Worm (Caenorhabditis elegans) whole organism, late embryonic: Measurements from ENCODE around the gene str-227.

Experiments used
- C08G9.2 ChIP-seq: sonication (generic microtip); optimal IDR thresholded peaks from 2 replicates; lab custom pipeline; 2016; ENCODE audit warnings: mild to moderate bottlenecking, missing genetic modification characterization, moderate library complexity, missing compliant biosample characterization
- K09A11.1 ChIP-seq: sonication (generic microtip); optimal IDR thresholded peaks from 2 replicates; lab custom pipeline; 2017; ENCODE audit warnings: antibody characterized with exemption, mild to moderate bottlenecking, missing genetic modification characterization, missing compliant biosample characterization; ENCODE audit not compliant: insufficient read depth
- T23F11.4 ChIP-seq: fragments of 200-800 bp; sonication (Bioruptor generic); optimal IDR thresholded peaks from 2 replicates; lab custom pipeline; 2018; ENCODE audit warnings: mild to moderate bottlenecking, missing genetic modification characterization, missing compliant biosample characterization
- ahr-1 ChIP-seq: sonication (generic microtip); optimal IDR thresholded peaks from 2 replicates; lab custom pipeline; 2016; ENCODE audit warnings: missing genetic modification characterization, missing compliant biosample characterization
- ceh-14 ChIP-seq: sonication (generic microtip); optimal IDR thresholded peaks from 2 replicates; lab custom pipeline; 2016; ENCODE audit warnings: missing genotype, missing genetic modification characterization, missing compliant biosample characterization
- ceh-18 ChIP-seq: sonication (generic microtip); optimal IDR thresholded peaks from 2 replicates; lab custom pipeline; 2016; ENCODE audit warnings: missing genetic modification characterization, missing compliant biosample characterization
- ceh-19 ChIP-seq: fragments of 200-800 bp; sonication (Bioruptor generic); optimal IDR thresholded peaks from 2 replicates; lab custom pipeline; 2018; ENCODE audit warnings: mild to moderate bottlenecking, missing genetic modification characterization, missing compliant biosample characterization
- ceh-22 ChIP-seq: sonication (generic microtip); optimal IDR thresholded peaks from 2 replicates; lab custom pipeline; 2017; ENCODE audit warnings: missing biosample characterization, missing genetic modification characterization
- ceh-24 ChIP-seq: sonication (generic microtip); optimal IDR thresholded peaks from 2 replicates; lab custom pipeline; 2016; ENCODE audit warnings: mild to moderate bottlenecking, missing genetic modification characterization, missing compliant biosample characterization
- ceh-30 ChIP-seq: fragments of 150-350 bp; optimal IDR thresholded peaks from 2 replicates; lab custom pipeline; 2014; ENCODE audit warnings: missing biosample characterization, missing genetic modification characterization
- ceh-34 ChIP-seq: sonication (generic microtip); optimal IDR thresholded peaks from 2 replicates; lab custom pipeline; 2016; ENCODE audit warnings: mild to moderate bottlenecking, missing genetic modification characterization, missing compliant biosample characterization
- ceh-45 ChIP-seq: fragments of 200-800 bp; sonication (Bioruptor generic); IDR thresholded peaks from 2 replicates; pipeline ENCODE4 v1.3.6; 2022; ENCODE audit warnings: missing genetic modification reagents, missing genetic modification characterization, missing compliant biosample characterization
- ceh-48 ChIP-seq: sonication (generic microtip); optimal IDR thresholded peaks from 2 replicates; lab custom pipeline; 2016; ENCODE audit warnings: missing genetic modification characterization, inconsistent platforms, missing compliant biosample characterization
- ceh-9 ChIP-seq: sonication (generic microtip); optimal IDR thresholded peaks from 2 replicates; lab custom pipeline; 2016; ENCODE audit warnings: mild to moderate bottlenecking, missing genetic modification characterization, inconsistent platforms, missing compliant biosample characterization
- che-1 ChIP-seq: sonication (generic microtip); optimal IDR thresholded peaks from 2 replicates; lab custom pipeline; 2016; ENCODE audit warnings: mild to moderate bottlenecking, missing genetic modification characterization, missing compliant biosample characterization
- elt-4 ChIP-seq: sonication (generic microtip); optimal IDR thresholded peaks from 2 replicates; lab custom pipeline; 2016; ENCODE audit warnings: missing genetic modification characterization, missing compliant biosample characterization
- ets-4 ChIP-seq: sonication (generic microtip); optimal IDR thresholded peaks from 2 replicates; lab custom pipeline; 2016; ENCODE audit warnings: missing genetic modification characterization, missing compliant biosample characterization
- eyg-1 ChIP-seq: sonication (generic microtip); optimal IDR thresholded peaks from 2 replicates; lab custom pipeline; 2016; ENCODE audit warnings: missing genotype, missing genetic modification characterization, missing compliant biosample characterization
- fax-1 ChIP-seq: sonication (generic microtip); optimal IDR thresholded peaks from 2 replicates; lab custom pipeline; 2016; ENCODE audit warnings: missing genotype, missing genetic modification characterization, missing compliant biosample characterization
- gmeb-2 ChIP-seq: sonication (generic microtip); optimal IDR thresholded peaks from 2 replicates; lab custom pipeline; 2016; ENCODE audit warnings: missing genetic modification characterization, inconsistent platforms, missing compliant biosample characterization
- hlh-15 ChIP-seq: sonication (generic microtip); optimal IDR thresholded peaks from 2 replicates; lab custom pipeline; 2016; ENCODE audit warnings: missing genetic modification characterization, missing compliant biosample characterization
- hlh-30 ChIP-seq: sonication (generic microtip); optimal IDR thresholded peaks from 2 replicates; lab custom pipeline; 2017; ENCODE audit warnings: antibody characterized with exemption, missing genetic modification characterization, missing compliant biosample characterization; ENCODE audit not compliant: insufficient read depth
- hlh-8 ChIP-seq: sonication (generic microtip); optimal IDR thresholded peaks from 2 replicates; lab custom pipeline; 2016; ENCODE audit warnings: missing genotype, missing genetic modification characterization, missing compliant biosample characterization
- lim-6 ChIP-seq: sonication (generic microtip); optimal IDR thresholded peaks from 2 replicates; lab custom pipeline; 2016; ENCODE audit warnings: missing genetic modification characterization, missing compliant biosample characterization
- lin-11 ChIP-seq: fragments of 200-800 bp; sonication (Bioruptor generic); optimal IDR thresholded peaks from 2 replicates; lab custom pipeline; 2018; ENCODE audit warnings: mild to moderate bottlenecking, missing genetic modification characterization, missing compliant biosample characterization
- madf-2 ChIP-seq: sonication (generic microtip); optimal IDR thresholded peaks from 2 replicates; lab custom pipeline; 2017; ENCODE audit warnings: missing genetic modification characterization, missing compliant biosample characterization
- mec-3 ChIP-seq: sonication (generic microtip); optimal IDR thresholded peaks from 2 replicates; lab custom pipeline; 2016; ENCODE audit warnings: borderline replicate concordance, missing genetic modification characterization, missing compliant biosample characterization
- nfya-1 ChIP-seq: sonication (generic microtip); optimal IDR thresholded peaks from 2 replicates; lab custom pipeline; 2017; ENCODE audit warnings: missing genetic modification characterization, mild to moderate bottlenecking, missing compliant biosample characterization, antibody characterized with exemption, moderate library complexity
- nhr-11 ChIP-seq: fragments of 150-350 bp; optimal IDR thresholded peaks from 2 replicates; lab custom pipeline; 2014; ENCODE audit warnings: missing biosample characterization, missing genetic modification characterization
- nhr-232 ChIP-seq: sonication (generic microtip); optimal IDR thresholded peaks from 2 replicates; lab custom pipeline; 2016; ENCODE audit warnings: missing genetic modification characterization, missing compliant biosample characterization
- npax-4 ChIP-seq: sonication (generic microtip); optimal IDR thresholded peaks from 2 replicates; lab custom pipeline; 2016; ENCODE audit warnings: missing genetic modification characterization, missing compliant biosample characterization
- odd-2 ChIP-seq: sonication (generic microtip); optimal IDR thresholded peaks from 2 replicates; lab custom pipeline; 2017; ENCODE audit warnings: antibody characterized with exemption, mild to moderate bottlenecking, missing genetic modification characterization, missing compliant biosample characterization
- pat-9 ChIP-seq: fragments of 200-800 bp; sonication (Bioruptor generic); optimal IDR thresholded peaks from 2 replicates; lab custom pipeline; 2018; ENCODE audit warnings: mild to moderate bottlenecking, missing genetic modification characterization, moderate library complexity, missing compliant biosample characterization
- pax-1 ChIP-seq: fragments of 150-350 bp; optimal IDR thresholded peaks from 2 replicates; lab custom pipeline; 2014; ENCODE audit warnings: missing biosample characterization, missing genetic modification characterization
- pha-2 ChIP-seq: sonication (generic microtip); optimal IDR thresholded peaks from 2 replicates; lab custom pipeline; 2017; ENCODE audit warnings: mild to moderate bottlenecking, missing genetic modification characterization, missing compliant biosample characterization
- pha-4 ChIP-seq: fragments of 150-350 bp; optimal IDR thresholded peaks from 2 replicates; lab custom pipeline; 2018; ENCODE audit warnings: missing biosample characterization, missing genetic modification reagents, missing genetic modification characterization
- pros-1 ChIP-seq: fragments of 150-350 bp; optimal IDR thresholded peaks from 2 replicates; lab custom pipeline; 2014; ENCODE audit warnings: missing biosample characterization, missing genetic modification reagents, missing genetic modification characterization
- ref-2 ChIP-seq: sonication (generic microtip); optimal IDR thresholded peaks from 2 replicates; lab custom pipeline; 2016; ENCODE audit warnings: missing genetic modification characterization, missing compliant biosample characterization
- sdc-2 ChIP-seq: sonication (generic microtip); optimal IDR thresholded peaks from 2 replicates; lab custom pipeline; 2016; ENCODE audit warnings: missing genotype, missing genetic modification characterization, missing compliant biosample characterization
- sox-4 ChIP-seq: sonication (generic microtip); optimal IDR thresholded peaks from 2 replicates; lab custom pipeline; 2017; ENCODE audit warnings: mild to moderate bottlenecking, missing genetic modification characterization, inconsistent platforms, missing compliant biosample characterization
- syd-9 ChIP-seq: sonication (generic microtip); optimal IDR thresholded peaks from 2 replicates; lab custom pipeline; 2016; ENCODE audit warnings: mild to moderate bottlenecking, missing genetic modification characterization, moderate library complexity, missing compliant biosample characterization
- tbx-2 ChIP-seq: sonication (generic microtip); optimal IDR thresholded peaks from 2 replicates; lab custom pipeline; 2016; ENCODE audit warnings: missing genetic modification characterization, missing compliant biosample characterization
- tbx-7 ChIP-seq: sonication (generic microtip); optimal IDR thresholded peaks from 2 replicates; lab custom pipeline; 2016; ENCODE audit warnings: missing genotype, missing genetic modification characterization, missing compliant biosample characterization
- unc-42 ChIP-seq: sonication (generic microtip); optimal IDR thresholded peaks from 2 replicates; lab custom pipeline; 2016; ENCODE audit warnings: missing genotype, missing genetic modification characterization, missing compliant biosample characterization
- unc-86 ChIP-seq: sonication (generic microtip); optimal IDR thresholded peaks from 2 replicates; lab custom pipeline; 2016; ENCODE audit warnings: missing genetic modification characterization, missing compliant biosample characterization
- zip-5 ChIP-seq: sonication (generic microtip); optimal IDR thresholded peaks from 2 replicates; lab custom pipeline; 2016; ENCODE audit warnings: missing genetic modification characterization, missing compliant biosample characterization
- ztf-16 ChIP-seq: sonication (generic microtip); optimal IDR thresholded peaks from 2 replicates; lab custom pipeline; 2017; ENCODE audit warnings: missing genetic modification characterization, missing compliant biosample characterization

Gene str-227

DNA sequence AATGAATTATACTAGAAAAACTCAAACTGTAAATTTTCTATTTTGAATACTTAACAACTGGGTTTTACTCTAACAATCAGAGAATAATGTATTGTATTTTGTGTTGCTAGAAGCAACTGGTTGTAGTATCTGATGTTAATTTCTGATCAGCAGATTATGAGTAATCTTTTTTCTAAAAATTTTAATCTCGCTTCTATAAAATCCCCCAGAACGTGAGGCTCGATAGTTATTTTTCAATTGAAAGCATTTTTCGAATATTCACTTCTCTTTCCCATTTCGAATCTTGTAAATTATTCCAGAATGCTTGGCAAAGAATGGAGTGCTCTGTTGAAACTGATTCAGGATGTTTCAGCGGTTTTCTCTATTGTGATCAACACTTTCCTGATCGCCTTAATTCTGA lies at the start of gene str-227:
Gene str-227, plus strand, starts transcription at position 301 of the 400 bp plus-strand sequence.
- no peak for TF ChIP-seq syd-9 (tag; lab: Kevin White, UChicago)
- TF ChIP-seq sox-4 (tag; lab: Kevin White, UChicago) = no peak
- TF ChIP-seq fax-1 = no peak
- TF ChIP-seq madf-2 = no peak
- no peak for TF ChIP-seq ref-2 (tag; lab: Kevin White, UChicago)
- TF ChIP-seq zip-5 (tag; lab: Kevin White, UChicago) = no peak
- TF ChIP-seq ceh-14 (tag; lab: Kevin White, UChicago) = no peak
- TF ChIP-seq npax-4 (tag; lab: Kevin White, UChicago) = no peak
- TF ChIP-seq eyg-1 (tag; lab: Kevin White, UChicago) = no peak
- TF ChIP-seq ceh-30 = no peak
- TF ChIP-seq ceh-24 (tag; lab: Kevin White, UChicago) = no peak
- TF ChIP-seq ceh-19 = no peak
- TF ChIP-seq che-1 (tag; lab: Kevin White, UChicago) = no peak
- TF ChIP-seq lim-6 (tag; lab: Kevin White, UChicago) = no peak
- no peak for TF ChIP-seq hlh-8 (tag; lab: Kevin White, UChicago)
- TF ChIP-seq unc-86 (tag; lab: Kevin White, UChicago) = no peak
- TF ChIP-seq gmeb-2 (tag; lab: Kevin White, UChicago) = no peak
- no peak for TF ChIP-seq sdc-2 (tag; lab: Kevin White, UChicago)

DNA sequence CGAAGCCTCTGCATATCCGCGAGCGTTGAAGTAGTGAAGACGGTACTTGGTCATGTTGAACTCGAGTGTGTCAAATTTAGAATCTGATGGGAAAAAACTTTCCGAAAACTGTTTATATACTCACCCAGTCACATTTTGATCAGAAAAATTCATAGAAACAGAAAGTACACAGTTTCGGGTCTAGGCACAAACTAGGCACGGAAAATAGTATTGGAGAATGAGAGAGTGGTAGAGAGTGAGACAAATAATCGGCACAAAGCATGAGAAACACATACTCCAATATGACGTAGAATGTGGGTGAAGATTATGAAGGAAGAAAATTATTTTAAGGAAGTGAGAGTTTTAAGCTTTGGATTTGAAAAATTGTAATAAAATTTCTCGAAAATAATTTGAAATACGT lies 49.6 kb upstream of the str-227 start, which contains the start of gene gst-33:
Gene gst-33, minus strand, starts transcription at position 127 of the 400 bp plus-strand sequence.
- TF ChIP-seq sox-4 (tag; lab: Kevin White, UChicago) = no peak
- no peak for TF ChIP-seq T23F11.4
- TF ChIP-seq pros-1 (tag; lab: Kevin White, UChicago) = no peak
- no peak for TF ChIP-seq ahr-1 (tag; lab: Kevin White, UChicago)
- no peak for TF ChIP-seq nfya-1
- no peak for TF ChIP-seq lin-11
- no peak for TF ChIP-seq C08G9.2 (tag; lab: Kevin White, UChicago)
- TF ChIP-seq unc-86 (tag; lab: Kevin White, UChicago) = no peak
- TF ChIP-seq ceh-14 (tag; lab: Kevin White, UChicago) = no peak
- no peak for TF ChIP-seq hlh-15 (tag; lab: Kevin White, UChicago)
- no peak for TF ChIP-seq hlh-8 (tag; lab: Kevin White, UChicago)
- TF ChIP-seq pax-1 (tag; lab: Kevin White, UChicago) = no peak
- no peak for TF ChIP-seq hlh-30 (tag; lab: Kevin White, UChicago)
- no peak for TF ChIP-seq pha-4 (tag; lab: Kevin White, UChicago)
- no peak for TF ChIP-seq unc-42
- no peak for TF ChIP-seq ets-4
- TF ChIP-seq ceh-48 (tag; lab: Kevin White, UChicago) = no peak

DNA sequence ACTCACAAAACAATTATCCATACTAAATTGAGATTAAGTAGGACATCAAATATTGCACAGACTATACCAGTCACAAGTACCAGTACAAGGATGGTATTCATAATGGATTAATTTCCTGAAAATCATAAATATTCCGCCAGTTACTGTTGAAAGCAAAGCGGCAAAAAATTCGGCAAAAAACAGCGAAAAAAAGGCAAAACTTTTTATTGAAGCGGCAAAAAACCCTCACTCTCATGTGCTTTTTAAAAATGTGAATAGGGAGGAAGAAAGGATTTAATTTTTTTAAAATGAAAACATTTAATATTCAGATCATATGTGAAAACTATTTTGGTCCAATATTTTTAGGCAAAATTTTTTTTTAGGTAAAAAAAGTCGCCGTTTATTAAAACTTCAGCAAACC lies 47.2 kb upstream of the str-227 start, which contains the start of gene srbc-29:
Gene srbc-29, minus strand, starts transcription at position 101 of the 400 bp plus-strand sequence.
- TF ChIP-seq elt-4 (no peak), ceh-14 (tag; lab: Kevin White, UChicago) (no peak), eyg-1 (tag; lab: Kevin White, UChicago) (no peak), ets-4 (no peak), C08G9.2 (tag; lab: Kevin White, UChicago) (no peak), ceh-19 (no peak), sdc-2 (tag; lab: Kevin White, UChicago) (no peak), ceh-18 (tag; lab: Kevin White, UChicago) (no peak), syd-9 (tag; lab: Kevin White, UChicago) (no peak), ceh-45 (GFP tag; lab: Robert Waterston, UW) (no peak), ceh-24 (tag; lab: Kevin White, UChicago) (no peak)

DNA sequence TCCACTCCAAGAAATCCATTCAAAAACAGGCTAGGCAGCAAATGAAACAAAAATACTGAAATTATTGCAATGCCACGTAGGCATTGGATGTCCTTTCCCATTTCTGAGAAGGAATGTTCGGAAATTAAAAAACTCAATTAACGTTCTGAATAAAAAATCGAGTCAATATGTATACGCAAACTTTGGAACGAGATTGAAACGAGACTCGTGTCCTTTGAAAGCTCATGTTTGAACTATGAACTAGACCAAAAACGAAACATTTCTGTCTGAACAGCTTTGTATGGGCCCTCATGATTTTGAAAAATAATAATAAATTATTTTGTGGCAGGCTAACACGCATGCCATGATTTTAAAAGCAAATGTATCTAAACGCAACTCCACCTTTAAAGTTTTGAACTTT lies 43.0 kb upstream of the str-227 start, which contains the start of gene oac-2:
Gene oac-2, minus strand, starts transcription at position 101 of the 400 bp plus-strand sequence.
- TF ChIP-seq pha-2 (tag; lab: Kevin White, UChicago) (no peak), nhr-232 (no peak), hlh-15 (tag; lab: Kevin White, UChicago) (no peak), pat-9 (no peak), pros-1 (tag; lab: Kevin White, UChicago) (no peak), ztf-16 (tag; lab: Kevin White, UChicago) (no peak), ceh-48 (tag; lab: Kevin White, UChicago) (no peak), ceh-22 (no peak), tbx-7 (tag; lab: Kevin White, UChicago) (no peak), mec-3 (tag; lab: Kevin White, UChicago) (no peak), C08G9.2 (tag; lab: Kevin White, UChicago) (no peak), odd-2 (tag; lab: Kevin White, UChicago) (no peak), sox-4 (tag; lab: Kevin White, UChicago) (no peak), ceh-19 (no peak), K09A11.1 (no peak), ceh-9 (no peak), nhr-11 (no peak), pax-1 (tag; lab: Kevin White, UChicago) (no peak), ceh-34 (tag; lab: Kevin White, UChicago) (no peak), tbx-2 (tag; lab: Kevin White, UChicago) (no peak)
